Fruit fly (Drosophila melanogaster): ENCODE measurements around the gene jub.

dm6 chrX:13786037-13786667 lies 44.0 kb downstream of the jub start:
- TF ChIP-seq CG34224 (GFP tag; IDR thresholded peaks at IDR 0.05; ENCODE audit: partially characterized antibody) (no peak), CG8944 (GFP tag; optimal IDR thresholded peaks at IDR 0.05) (no peak), CG30020 (tag; optimal IDR thresholded peaks at IDR 0.05) (no peak), hbn (GFP tag; IDR thresholded peaks at IDR 0.05; ENCODE audit: partially characterized antibody) (no peak), toy (GFP tag; IDR thresholded peaks at IDR 0.05) (no peak), CG10431 (GFP tag; optimal IDR thresholded peaks at IDR 0.05) (no peak), CG13894 (tag; optimal IDR thresholded peaks at IDR 0.05) (no peak), Taf1 (GFP tag; IDR thresholded peaks at IDR 0.05) (no peak), CG6791 (GFP tag; IDR thresholded peaks at IDR 0.05; ENCODE audit: partially characterized antibody) (no peak), Bdp1 (GFP tag; optimal IDR thresholded peaks at IDR 0.05) (no peak)

Measured in whole organism, embryonic.